Worm (Caenorhabditis elegans): Measurements from ENCODE around the gene ZK1010.4.

ce11 chrIII:13013912-13014311 lies 33.0 kb downstream of the ZK1010.4 start:
- TF ChIP-seq W03F9.2 (tag; optimal IDR thresholded peaks at IDR 0.05) (no peak), him-1 (tag; optimal IDR thresholded peaks at IDR 0.05) (no peak)
